Fruit fly (Drosophila melanogaster): ENCODE results near the gene Rbsn-5.

The Rbsn-5 gene

dm6 chr2L:8198757-8199156, 39.1 kb downstream of the Rbsn-5 start, which contains the start of gene PGAP5 (continued):
- TF ChIP-seq crc (GFP tag; optimal IDR thresholded peaks at IDR 0.05) (no peak), luna (GFP tag; optimal IDR thresholded peaks at IDR 0.05) (no peak), nerfin-1 (tag; optimal IDR thresholded peaks at IDR 0.05) (no peak), bbx (GFP tag; IDR thresholded peaks at IDR 0.05; ENCODE audit: partially characterized antibody) (peak; percentile 94), ap (GFP tag; IDR thresholded peaks at IDR 0.05) (no peak), CG31441 (GFP tag; IDR thresholded peaks at IDR 0.05) (no peak), CG32772 (GFP tag; IDR thresholded peaks at IDR 0.05) (no peak), so (GFP tag; IDR thresholded peaks at IDR 0.05) (no peak), Doc3 (GFP tag; IDR thresholded peaks at IDR 0.05; ENCODE audit: partially characterized antibody) (peak; percentile 96), sisA (GFP tag; IDR thresholded peaks at IDR 0.05) (no peak), Med (GFP tag) (peak; percentile 86), tin (GFP tag; optimal IDR thresholded peaks at IDR 0.05) (no peak), Rfx (GFP tag; IDR thresholded peaks at IDR 0.05) (peak; percentile 63; the same call in 1 of the 2 replicates), CG16863 (GFP tag; optimal IDR thresholded peaks at IDR 0.05) (peak; percentile 34), B-H2 (GFP tag; optimal IDR thresholded peaks at IDR 0.05) (peak; percentile 73), HmgZ (tag; optimal IDR thresholded peaks at IDR 0.05) (peak; percentile 54), CG9797 (GFP tag; optimal IDR thresholded peaks at IDR 0.05) (peak; percentile 13), CG17385 (GFP tag; optimal IDR thresholded peaks at IDR 0.05) (no peak), CG12155 (GFP tag; optimal IDR thresholded peaks at IDR 0.05) (peak; percentile 29), B-H1 (GFP tag; IDR thresholded peaks at IDR 0.05) (no peak), CG16813 (GFP tag; IDR thresholded peaks at IDR 0.05; ENCODE audit: partially characterized antibody) (peak; percentile 90), Dbx (GFP tag; IDR thresholded peaks at IDR 0.05) (peak; percentile 76; the same call in 2 of the 3 replicates), CG15696 (tag; optimal IDR thresholded peaks at IDR 0.05) (no peak), lola (GFP tag; optimal IDR thresholded peaks at IDR 0.05) (no peak), CG4617 (GFP tag; optimal IDR thresholded peaks at IDR 0.05; ENCODE audit: borderline replicate concordance) (peak; percentile 35), fu2 (GFP tag; optimal IDR thresholded peaks at IDR 0.05) (peak; percentile 20), mam (GFP tag; optimal IDR thresholded peaks at IDR 0.05) (peak; percentile 30), ab (GFP tag; optimal IDR thresholded peaks at IDR 0.05) (no peak), Nf-YA (GFP tag; IDR thresholded peaks at IDR 0.05) (no peak), Gsc (GFP tag; IDR thresholded peaks at IDR 0.05) (no peak), CG8765 (GFP tag; IDR thresholded peaks at IDR 0.05) (no peak), CG3065 (GFP tag; optimal IDR thresholded peaks at IDR 0.05) (no peak), CG9727 (GFP tag; optimal IDR thresholded peaks at IDR 0.05) (no peak), GATAe (GFP tag; conservative IDR thresholded peaks at IDR 0.05) (no peak), CG30020 (tag; optimal IDR thresholded peaks at IDR 0.05) (no peak), Lpt (GFP tag; optimal IDR thresholded peaks at IDR 0.05) (no peak), amos (GFP tag; IDR thresholded peaks at IDR 0.05; ENCODE audit: partially characterized antibody) (peak; percentile 97), CG2712 (tag; optimal IDR thresholded peaks at IDR 0.05) (peak; percentile 22), Dref (GFP tag; IDR thresholded peaks at IDR 0.05) (peak; percentile 89), CG10366 (GFP tag; IDR thresholded peaks at IDR 0.05) (no peak), bab2 (GFP tag; optimal IDR thresholded peaks at IDR 0.05) (peak; percentile 1), Fer3 (tag; optimal IDR thresholded peaks at IDR 0.05) (no peak), crol (GFP tag; IDR thresholded peaks at IDR 0.05) (no peak), CG11456 (GFP tag; IDR thresholded peaks at IDR 0.05) (no peak), CG10209 (GFP tag; optimal IDR thresholded peaks at IDR 0.05) (no peak), CG17359 (tag; optimal IDR thresholded peaks at IDR 0.05) (no peak), Aef1 (GFP tag; IDR thresholded peaks at IDR 0.05) (no peak), da (GFP tag; optimal IDR thresholded peaks at IDR 0.05) (no peak), inv (GFP tag; IDR thresholded peaks at IDR 0.05; ENCODE audit: partially characterized antibody) (peak; percentile 87), MBD-R2 (GFP tag; IDR thresholded peaks at IDR 0.05) (peak; percentile 93), HLH4C (GFP tag; IDR thresholded peaks at IDR 0.05; ENCODE audit: partially characterized antibody) (peak; percentile 85), dan (GFP tag; IDR thresholded peaks at IDR 0.05) (no peak)

Data from whole organism, embryonic.